Worm (Caenorhabditis elegans) whole organism, L1 larva: Measurements from ENCODE around the gene msp-58.

ENCODE experiments used
- C04F5.9 ChIP-seq: sonication (generic microtip); optimal IDR thresholded peaks from 2 replicates; lab custom pipeline; 2016; ENCODE audit warnings: missing genetic modification characterization, missing compliant biosample characterization
- C34B4.2 ChIP-seq: sonication (generic microtip); optimal IDR thresholded peaks from 2 replicates; lab custom pipeline; 2017; ENCODE audit warnings: mild to moderate bottlenecking, missing genetic modification characterization, missing compliant biosample characterization
- aha-1 ChIP-seq: fragments of 150-350 bp; optimal IDR thresholded peaks from 2 replicates; lab custom pipeline; 2014; ENCODE audit warnings: missing biosample characterization, missing genetic modification characterization
- alr-1 ChIP-seq: fragments of 200-800 bp; sonication (Bioruptor generic); optimal IDR thresholded peaks from 2 replicates; lab custom pipeline; 2018; ENCODE audit warnings: borderline replicate concordance, mild to moderate bottlenecking, missing genetic modification characterization, missing compliant biosample characterization
- aly-2 ChIP-seq: fragments of 150-350 bp; optimal IDR thresholded peaks from 2 replicates; lab custom pipeline; 2014; ENCODE audit warnings: missing biosample characterization, missing genetic modification characterization
- ama-1 ChIP-seq: fragments of 150-350 bp; optimal IDR thresholded peaks from 2 replicates; lab custom pipeline; 2014
- blmp-1 ChIP-seq: fragments of 150-350 bp; optimal IDR thresholded peaks from 2 replicates; lab custom pipeline; 2014; ENCODE audit warnings: missing biosample characterization, missing genetic modification characterization
- ceh-82 ChIP-seq, 3 experiments: fragments of 150-350 bp in 1 of 3; sonication (generic microtip) in 2 of 3; optimal IDR thresholded peaks; 2 replicates each; lab custom pipeline; 2014 to 2017; ENCODE audit warnings: missing biosample characterization in 3 of 3, missing genetic modification characterization in 3 of 3
- ceh-88 ChIP-seq: fragments of 200-800 bp; sonication (Bioruptor generic); IDR thresholded peaks from 2 replicates; pipeline ENCODE4 v1.3.6; 2022; ENCODE audit warnings: missing genetic modification characterization, missing compliant biosample characterization
- ces-1 ChIP-seq: fragments of 150-350 bp; optimal IDR thresholded peaks from 2 replicates; lab custom pipeline; 2014; ENCODE audit warnings: missing biosample characterization, missing genetic modification reagents, missing genetic modification characterization
- dpl-1 ChIP-seq, 3 experiments: fragments of 150-350 bp in 2 of 3; sonication (generic microtip) in 1 of 3; optimal IDR thresholded peaks; 2 replicates each; lab custom pipeline; 2014 to 2017; ENCODE audit warnings: missing biosample characterization in 3 of 3, missing genetic modification characterization in 3 of 3, missing genetic modification reagents in 3 of 3
- dsc-1 ChIP-seq: sonication (generic microtip); optimal IDR thresholded peaks from 2 replicates; lab custom pipeline; 2016; ENCODE audit warnings: mild to moderate bottlenecking, missing genetic modification characterization, missing compliant biosample characterization
- efl-3 ChIP-seq: fragments of 200-800 bp; sonication (Bioruptor generic); optimal IDR thresholded peaks from 2 replicates; lab custom pipeline; 2018; ENCODE audit warnings: mild to moderate bottlenecking, missing genetic modification characterization, missing compliant biosample characterization
- egl-27 ChIP-seq, 2 experiments: fragments of 150-350 bp in 1 of 2; sonication (generic microtip); optimal IDR thresholded peaks; 3 replicates each; lab custom pipeline; 2017 to 2018; ENCODE audit warnings: missing biosample characterization in 2 of 2, missing genetic modification characterization in 2 of 2, missing genetic modification reagents in 2 of 2
- elt-3 ChIP-seq, 6 experiments: fragments of 150-350 bp in 1 of 6; sonication (generic microtip); optimal IDR thresholded peaks; 2 replicates each; lab custom pipeline; 2017 to 2018; ENCODE audit warnings: missing biosample characterization in 6 of 6, missing genetic modification characterization in 6 of 6, inconsistent platforms in 1 of 6
- fkh-4 ChIP-seq: sonication (generic microtip); optimal IDR thresholded peaks from 2 replicates; lab custom pipeline; 2016; ENCODE audit warnings: missing compliant biosample characterization, missing genetic modification characterization, borderline replicate concordance
- fkh-8 ChIP-seq: sonication (generic microtip); optimal IDR thresholded peaks from 2 replicates; lab custom pipeline; 2016; ENCODE audit warnings: mild to moderate bottlenecking, missing genetic modification characterization, missing compliant biosample characterization
- grh-1 ChIP-seq: fragments of 200-800 bp; sonication (Bioruptor generic); IDR thresholded peaks from 2 replicates; pipeline ENCODE4 v1.3.6; 2022; ENCODE audit warnings: missing genetic modification reagents, missing genetic modification characterization, missing compliant biosample characterization
- hlh-17 ChIP-seq: fragments of 200-800 bp; sonication (Bioruptor generic); optimal IDR thresholded peaks from 2 replicates; lab custom pipeline; 2018; ENCODE audit warnings: missing genetic modification characterization, mild to moderate bottlenecking, missing compliant biosample characterization, moderate library complexity, borderline replicate concordance
- hlh-4 ChIP-seq: sonication (generic microtip); optimal IDR thresholded peaks from 2 replicates; lab custom pipeline; 2016; ENCODE audit warnings: mild to moderate bottlenecking, missing genetic modification characterization, missing compliant biosample characterization
- irx-1 ChIP-seq: sonication (generic microtip); optimal IDR thresholded peaks from 2 replicates; lab custom pipeline; 2016; ENCODE audit warnings: missing genetic modification characterization, missing compliant biosample characterization
- isw-1 ChIP-seq: fragments of 200-800 bp; sonication (Bioruptor generic); IDR thresholded peaks from 2 replicates; pipeline ENCODE4 v1.3.6; 2022; ENCODE audit warnings: missing genetic modification characterization, missing compliant biosample characterization
- lin-13 ChIP-seq: fragments of 150-350 bp; optimal IDR thresholded peaks from 2 replicates; lab custom pipeline; 2014; ENCODE audit warnings: missing biosample characterization, missing genetic modification reagents, missing genetic modification characterization
- lin-35 ChIP-seq, 2 experiments: fragments of 150-350 bp; optimal IDR thresholded peaks; 2 replicates each; lab custom pipeline; 2014; ENCODE audit warnings: missing biosample characterization in 2 of 2, missing genetic modification characterization in 2 of 2, missing genetic modification reagents in 2 of 2
- lin-39 ChIP-seq: fragments of 150-350 bp; optimal IDR thresholded peaks from 2 replicates; lab custom pipeline; 2014; ENCODE audit warnings: missing biosample characterization, missing genetic modification reagents, missing genetic modification characterization
- lir-3 ChIP-seq: sonication (generic microtip); optimal IDR thresholded peaks from 2 replicates; lab custom pipeline; 2016; ENCODE audit warnings: mild to moderate bottlenecking, missing genetic modification characterization, moderate library complexity, missing compliant biosample characterization; ENCODE audit not compliant: poor library complexity
- lsy-2 ChIP-seq, 2 experiments: fragments of 150-350 bp; optimal IDR thresholded peaks; 2 replicates each; lab custom pipeline; 2014; ENCODE audit warnings: missing biosample characterization in 2 of 2, missing genetic modification characterization in 2 of 2
- mab-9 ChIP-seq: fragments of 200-800 bp; sonication (Bioruptor generic); IDR thresholded peaks from 2 replicates; pipeline ENCODE4 v1.3.6; 2022; ENCODE audit warnings: missing genetic modification reagents, missing genetic modification characterization, missing compliant biosample characterization
- mdl-1 ChIP-seq, 2 experiments: fragments of 150-350 bp; optimal IDR thresholded peaks; 2 replicates each; lab custom pipeline; 2014 to 2017; ENCODE audit warnings: missing biosample characterization in 2 of 2, missing genetic modification characterization in 2 of 2, inconsistent platforms in 1 of 2
- mef-2 ChIP-seq: fragments of 150-350 bp; optimal IDR thresholded peaks from 2 replicates; lab custom pipeline; 2014; ENCODE audit warnings: missing biosample characterization, missing genetic modification characterization
- nhr-11 ChIP-seq: fragments of 150-350 bp; optimal IDR thresholded peaks from 2 replicates; lab custom pipeline; 2014; ENCODE audit warnings: missing biosample characterization, missing genetic modification characterization
- nhr-12 ChIP-seq: sonication (generic microtip); optimal IDR thresholded peaks from 2 replicates; lab custom pipeline; 2017; ENCODE audit warnings: missing biosample characterization, missing genetic modification characterization
- nhr-19 ChIP-seq: fragments of 200-800 bp; sonication (Bioruptor generic); conservative IDR thresholded peaks from 2 replicates; pipeline ENCODE4 v1.3.6; 2022; ENCODE audit warnings: missing genetic modification characterization, missing compliant biosample characterization
- nhr-20 ChIP-seq: sonication (generic microtip); optimal IDR thresholded peaks from 2 replicates; lab custom pipeline; 2016; ENCODE audit warnings: mild to moderate bottlenecking, missing genetic modification characterization, missing compliant biosample characterization
- nhr-28 ChIP-seq: fragments of 150-350 bp; optimal IDR thresholded peaks from 2 replicates; lab custom pipeline; 2014; ENCODE audit warnings: missing biosample characterization, missing genetic modification characterization
- nhr-47 ChIP-seq: sonication (generic microtip); optimal IDR thresholded peaks from 2 replicates; lab custom pipeline; 2016; ENCODE audit warnings: mild to moderate bottlenecking, missing genetic modification characterization, moderate library complexity, missing compliant biosample characterization
- nhr-77 ChIP-seq: fragments of 150-350 bp; optimal IDR thresholded peaks from 2 replicates; lab custom pipeline; 2014; ENCODE audit warnings: missing biosample characterization, missing genetic modification characterization
- nhr-84 ChIP-seq: sonication (generic microtip); optimal IDR thresholded peaks from 2 replicates; lab custom pipeline; 2017; ENCODE audit warnings: missing biosample characterization, missing genetic modification characterization
- pag-3 ChIP-seq: sonication (generic microtip); optimal IDR thresholded peaks from 2 replicates; lab custom pipeline; 2017; ENCODE audit warnings: missing genetic modification characterization, mild to moderate bottlenecking, missing compliant biosample characterization, antibody characterized with exemption, borderline replicate concordance; ENCODE audit not compliant: insufficient read depth
- rnt-1 ChIP-seq: sonication (generic microtip); optimal IDR thresholded peaks from 2 replicates; lab custom pipeline; 2016; ENCODE audit warnings: mild to moderate bottlenecking, missing genetic modification characterization, moderate library complexity, missing compliant biosample characterization
- skn-1 ChIP-seq: fragments of 150-350 bp; optimal IDR thresholded peaks from 2 replicates; lab custom pipeline; 2014; ENCODE audit warnings: missing biosample characterization, missing genetic modification characterization
- snpc-4 ChIP-seq: fragments of 150-350 bp; optimal IDR thresholded peaks from 2 replicates; lab custom pipeline; 2014; ENCODE audit warnings: missing biosample characterization, missing genetic modification characterization
- snu-23 ChIP-seq: sonication (generic microtip); optimal IDR thresholded peaks from 2 replicates; lab custom pipeline; 2016; ENCODE audit warnings: missing genetic modification characterization, missing compliant biosample characterization
- sox-4 ChIP-seq: sonication (generic microtip); optimal IDR thresholded peaks from 2 replicates; lab custom pipeline; 2016; ENCODE audit warnings: missing genetic modification characterization, missing compliant biosample characterization
- swsn-7 ChIP-seq: sonication (generic microtip); optimal IDR thresholded peaks from 2 replicates; lab custom pipeline; 2016; ENCODE audit warnings: missing genetic modification characterization, missing compliant biosample characterization
- unc-30 ChIP-seq: sonication (generic microtip); optimal IDR thresholded peaks from 2 replicates; lab custom pipeline; 2017; ENCODE audit warnings: missing biosample characterization, missing genetic modification characterization
- unc-62 ChIP-seq: fragments of 150-350 bp; optimal IDR thresholded peaks from 2 replicates; lab custom pipeline; 2014; ENCODE audit warnings: missing biosample characterization, missing genetic modification reagents, missing genetic modification characterization
- unc-86 ChIP-seq: sonication (generic microtip); optimal IDR thresholded peaks from 2 replicates; lab custom pipeline; 2016; ENCODE audit warnings: missing genetic modification characterization, missing compliant biosample characterization
- unc-98 ChIP-seq: fragments of 200-800 bp; sonication (Bioruptor generic); IDR thresholded peaks from 2 replicates; pipeline ENCODE4 v1.3.6; 2022; ENCODE audit warnings: missing genetic modification characterization, missing compliant biosample characterization
- xbp-1 ChIP-seq: sonication (generic microtip); optimal IDR thresholded peaks from 2 replicates; lab custom pipeline; 2016; ENCODE audit warnings: missing genetic modification characterization, missing compliant biosample characterization
- zag-1 ChIP-seq: fragments of 150-350 bp; optimal IDR thresholded peaks from 2 replicates; lab custom pipeline; 2014; ENCODE audit warnings: missing biosample characterization, missing genetic modification characterization
- zip-4 ChIP-seq: fragments of 200-800 bp; sonication (Bioruptor generic); optimal IDR thresholded peaks from 2 replicates; lab custom pipeline; 2018; ENCODE audit warnings: mild to moderate bottlenecking, missing genetic modification characterization, moderate library complexity, missing compliant biosample characterization
- ztf-4 ChIP-seq: fragments of 150-350 bp; optimal IDR thresholded peaks from 2 replicates; lab custom pipeline; 2014; ENCODE audit warnings: missing biosample characterization, missing genetic modification characterization

The msp-58 gene

DNA sequence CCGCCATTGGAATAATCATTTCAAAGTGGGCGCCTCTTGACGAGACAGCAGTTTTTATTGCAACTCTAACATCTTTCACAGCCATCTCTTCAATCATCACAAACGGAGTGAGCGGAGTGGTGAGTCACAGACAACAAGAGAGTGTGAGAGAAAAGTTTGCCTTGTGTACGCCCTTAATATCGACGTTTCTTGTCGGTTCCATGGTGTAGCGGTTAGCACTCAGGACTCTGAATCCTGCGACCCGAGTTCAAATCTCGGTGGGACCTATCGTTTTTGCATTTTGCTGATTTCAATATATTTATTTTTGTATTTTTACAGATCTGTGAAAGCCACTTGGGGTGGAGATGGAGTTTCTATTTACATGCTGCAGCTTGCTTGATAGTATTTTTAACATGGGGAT, 26.1 kb downstream of the msp-58 start:
- no peak for TF ChIP-seq lin-39 (tag; lab: Kevin White, UChicago)
- TF ChIP-seq mef-2 (tag; lab: Kevin White, UChicago), result no peak
- no peak for TF ChIP-seq hlh-17 (GFP tag; lab: Kevin White, UChicago)
- TF ChIP-seq lin-35 (GFP tag; optimal IDR thresholded peaks at IDR 0.05; lab: Kevin White, UChicago), result peak; percentile 55 to 74
- no peak for TF ChIP-seq nhr-12 (tag; lab: Kevin White, UChicago)
- TF ChIP-seq hlh-4 (tag; lab: Kevin White, UChicago), result no peak
- TF ChIP-seq efl-3 (GFP tag; lab: Kevin White, UChicago), result no peak
- peak; percentile 50 for TF ChIP-seq irx-1
- TF ChIP-seq zip-4 (GFP tag; lab: Kevin White, UChicago), result no peak
- TF ChIP-seq unc-30 (tag; lab: Kevin White, UChicago), result no peak
- no peak for TF ChIP-seq ztf-4
- TF ChIP-seq ces-1 (GFP tag; lab: Kevin White, UChicago), result no peak
- no peak for TF ChIP-seq sox-4
- TF ChIP-seq fkh-8 (tag; lab: Kevin White, UChicago), result no peak
- TF ChIP-seq unc-98 (GFP tag; lab: Robert Waterston, UW), result no peak
- TF ChIP-seq nhr-47, result peak; percentile 79
- TF ChIP-seq mab-9 (GFP tag; lab: Robert Waterston, UW), result no peak
- no peak for TF ChIP-seq nhr-11 (tag; lab: Kevin White, UChicago)
- TF ChIP-seq ceh-88, result peak; percentile 35; the same call in 1 of the 2 replicates
- no peak for TF ChIP-seq rnt-1 (tag; lab: Kevin White, UChicago)
- TF ChIP-seq C34B4.2, result no peak
- TF ChIP-seq ceh-82 (tag; optimal IDR thresholded peaks at IDR 0.05; lab: Kevin White, UChicago), result peak; percentile 31 to 69 (median 57)
- TF ChIP-seq blmp-1 (tag; lab: Kevin White, UChicago), result peak; percentile 23
- no peak for TF ChIP-seq C04F5.9 (tag; lab: Kevin White, UChicago)
- peak; percentile 50 for TF ChIP-seq xbp-1
- no peak for TF ChIP-seq unc-62 (GFP tag; lab: Kevin White, UChicago)
- peak; percentile 59 for TF ChIP-seq swsn-7 (tag; lab: Kevin White, UChicago)
- TF ChIP-seq egl-27 (tag; optimal IDR thresholded peaks at IDR 0.05; lab: Kevin White, UChicago), result no peak
- no peak for TF ChIP-seq nhr-28 (tag; lab: Kevin White, UChicago)
- peak; percentile 26 to 74 for TF ChIP-seq lsy-2 (tag; optimal IDR thresholded peaks at IDR 0.05; lab: Kevin White, UChicago)
- TF ChIP-seq mdl-1 (tag; optimal IDR thresholded peaks at IDR 0.05; lab: Kevin White, UChicago), result peak in 1 of 2 experiments; percentile 51
- peak; percentile 56 for TF ChIP-seq dsc-1 (tag; lab: Kevin White, UChicago)
- peak; percentile 65 for TF ChIP-seq nhr-19 (GFP tag; lab: Robert Waterston, UW)
- no peak for TF ChIP-seq grh-1 (GFP tag; lab: Robert Waterston, UW)
- TF ChIP-seq snpc-4 (tag; lab: Kevin White, UChicago), result peak; percentile 56
- peak in 1 of 6 experiments; percentile 49 for TF ChIP-seq elt-3 (tag; optimal IDR thresholded peaks at IDR 0.05; lab: Kevin White, UChicago)
- TF ChIP-seq isw-1 (GFP tag; lab: Robert Waterston, UW), result peak; percentile 36
- no peak for TF ChIP-seq nhr-84
- TF ChIP-seq pag-3 (tag; lab: Kevin White, UChicago), result no peak
- TF ChIP-seq nhr-77 (tag; lab: Kevin White, UChicago), result peak; percentile 41
- TF ChIP-seq ama-1 (lab: Kevin White, UChicago), result no peak
- no peak for TF ChIP-seq fkh-4 (tag; lab: Kevin White, UChicago)
- TF ChIP-seq lir-3 (tag; lab: Kevin White, UChicago), result no peak
- peak; percentile 82 for TF ChIP-seq snu-23
- no peak for TF ChIP-seq aha-1 (tag; lab: Kevin White, UChicago)
- TF ChIP-seq skn-1 (tag; lab: Kevin White, UChicago), result peak; percentile 33
- no peak for TF ChIP-seq zag-1 (tag; lab: Kevin White, UChicago)
- no peak for TF ChIP-seq alr-1 (tag; lab: Kevin White, UChicago)
- peak; percentile 60 for TF ChIP-seq nhr-20
- peak; percentile 11 for TF ChIP-seq unc-86 (tag; lab: Kevin White, UChicago)
- peak; percentile 9 to 52 (median 38) for TF ChIP-seq dpl-1 (GFP tag; optimal IDR thresholded peaks at IDR 0.05; lab: Kevin White, UChicago)
- peak; percentile 36 for TF ChIP-seq aly-2
- TF ChIP-seq lin-13 (GFP tag; lab: Kevin White, UChicago), result peak; percentile 32
